Worm (Caenorhabditis elegans) whole organism, dauer: Measurements from ENCODE around the gene Y65A5A.24.
"Not testable (repeated sequence)": the region's sequence is repeated elsewhere in the genome, so short reads cannot be mapped to it uniquely, and the experiment has no call there.

Experiments
- unc-62 ChIP-seq: sonication (generic microtip); optimal IDR thresholded peaks from 2 replicates; lab custom pipeline; 2017; ENCODE audit warnings: missing biosample characterization, missing genetic modification reagents, missing genetic modification characterization

Gene Y65A5A.24

DNA sequence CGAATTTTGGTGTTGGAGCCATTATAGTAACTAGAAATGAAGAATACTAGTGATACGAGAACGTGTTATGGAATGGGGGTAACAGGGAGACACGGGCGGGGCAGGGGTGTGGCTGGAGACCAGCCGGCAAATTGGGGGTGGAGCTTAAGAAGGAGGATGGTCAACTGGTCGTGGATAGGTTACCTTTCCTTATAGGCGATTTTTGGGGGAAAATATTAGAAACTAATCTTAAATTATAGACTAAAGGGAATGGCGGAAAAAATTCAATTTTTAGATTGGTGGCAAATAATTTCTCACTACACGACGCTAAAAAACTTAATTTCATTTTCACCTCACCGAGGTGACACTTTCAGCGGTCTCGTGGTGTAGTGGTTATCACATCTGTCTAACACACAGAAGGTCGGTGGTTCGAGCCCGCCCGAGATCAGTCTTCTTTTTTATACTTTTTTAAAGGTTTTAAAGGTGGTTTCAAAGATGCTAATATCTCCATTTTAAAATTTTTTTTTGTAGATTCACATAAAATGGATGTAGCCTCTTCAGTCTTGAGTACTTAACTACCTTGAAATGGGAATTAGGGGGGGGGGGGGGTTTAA, 6.1 kb downstream of the Y65A5A.24 start, which contains the start of gene Y65A5A.1:
Gene Y65A5A.1 (minus strand): TSS at position 51 of the 593 bp plus-strand sequence.
- no peak for TF ChIP-seq unc-62 (GFP tag; lab: Kevin White, UChicago)

DNA sequence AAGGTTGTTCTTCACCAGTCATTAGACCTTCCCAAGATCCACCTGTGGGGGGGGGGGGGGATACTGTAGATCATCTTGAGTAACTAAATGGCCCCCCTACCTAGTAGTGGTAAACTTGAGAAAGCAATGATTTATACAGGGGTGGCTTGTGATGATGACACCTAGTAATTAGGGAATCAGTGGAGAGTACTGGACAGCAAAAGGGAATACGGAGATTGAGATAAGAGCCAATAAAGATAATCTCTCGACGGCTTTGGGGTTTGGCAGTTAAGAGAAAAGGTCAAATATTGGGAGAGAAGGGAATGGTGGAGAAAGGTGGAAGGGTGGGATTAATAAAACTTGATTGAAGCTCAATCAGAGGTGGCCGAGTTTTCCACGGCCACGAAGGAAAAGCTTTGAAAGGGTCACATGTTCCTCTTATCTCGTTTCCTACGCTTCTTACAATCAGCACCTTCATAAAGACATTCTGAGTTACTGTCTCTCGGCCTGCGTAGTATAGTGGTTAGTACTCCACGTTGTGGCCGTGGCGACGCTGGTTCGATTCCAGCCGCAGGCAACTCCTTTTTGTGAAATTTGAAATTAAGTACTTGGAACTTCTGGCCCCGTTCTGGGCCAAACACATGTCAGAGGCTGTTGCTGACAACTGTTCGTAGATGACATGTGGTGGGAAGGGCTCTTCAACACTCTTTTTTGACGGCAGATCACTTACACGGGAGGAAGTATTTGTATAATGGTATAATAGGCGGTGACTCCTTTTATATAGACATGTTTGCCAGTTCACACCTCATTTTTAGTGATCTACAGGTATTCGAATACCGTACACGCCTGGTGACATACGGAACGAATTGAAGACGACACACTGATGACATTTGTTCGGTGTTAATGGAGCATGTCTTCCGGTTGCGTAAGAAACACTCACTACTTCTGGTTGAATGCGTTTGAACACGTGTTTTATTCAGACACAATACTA, 6.9 kb downstream of the Y65A5A.24 start:
- no peak for TF ChIP-seq unc-62 (GFP tag; lab: Kevin White, UChicago)

DNA sequence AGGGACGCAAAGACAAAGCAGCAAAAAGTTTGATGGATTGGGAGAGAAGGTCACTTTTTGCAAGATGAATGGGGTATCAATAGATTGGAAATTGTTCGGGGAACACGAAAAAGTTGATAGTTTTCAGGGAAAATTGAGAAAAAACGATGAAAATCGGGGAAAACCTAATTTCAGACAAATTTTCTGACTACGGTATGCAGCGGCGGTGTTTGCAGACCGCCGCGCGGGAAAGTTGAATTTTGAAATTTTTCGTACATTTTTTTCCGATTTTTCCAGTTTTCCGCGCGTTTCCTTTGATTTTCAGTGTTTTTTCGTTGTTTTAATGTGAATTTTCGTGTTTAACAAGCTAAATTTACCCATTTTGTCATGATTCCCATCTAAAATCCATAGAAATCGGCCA, 7.7 kb downstream of the Y65A5A.24 start:
- TF ChIP-seq unc-62 (GFP tag; lab: Kevin White, UChicago): no peak

DNA sequence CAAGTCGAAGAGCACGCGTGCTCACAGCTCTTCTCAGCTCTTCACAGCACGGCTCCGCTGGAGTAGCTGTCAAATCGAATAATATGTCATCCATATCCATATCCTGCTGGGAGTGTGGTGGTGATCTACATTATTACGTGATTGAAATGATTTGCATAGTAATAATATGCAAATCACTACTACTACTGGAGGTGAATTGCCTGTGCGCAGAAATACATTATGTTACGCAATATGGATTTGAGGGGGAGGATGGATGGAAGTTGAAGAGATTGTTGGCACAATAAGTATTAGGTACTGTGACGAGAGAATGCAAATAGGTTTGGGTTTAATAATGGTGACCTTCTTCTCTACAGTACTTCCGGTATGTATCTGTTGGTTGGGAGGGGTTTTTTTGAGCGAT, 9.5 kb downstream of the Y65A5A.24 start:
- TF ChIP-seq unc-62 (GFP tag; lab: Kevin White, UChicago): no peak

DNA sequence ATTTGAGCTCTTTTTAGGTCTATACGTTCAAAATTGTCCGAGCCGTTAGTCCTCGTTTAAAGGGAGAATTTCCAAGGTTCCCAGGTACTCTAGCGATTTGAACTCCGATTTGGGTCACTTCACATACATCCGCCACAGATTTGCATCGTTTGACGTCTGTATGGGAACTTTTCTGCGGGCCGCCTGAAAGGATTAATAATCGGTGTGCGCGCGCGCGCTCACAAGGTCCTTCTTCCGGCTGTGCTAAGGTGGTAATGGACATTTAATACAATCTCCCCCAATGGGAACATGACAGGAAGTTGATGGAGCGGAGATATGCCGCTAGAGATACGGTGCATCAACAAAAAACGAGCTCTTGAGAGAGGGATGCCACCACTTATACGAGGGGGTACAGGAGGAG, 14.0 kb downstream of the Y65A5A.24 start:
- TF ChIP-seq unc-62 (GFP tag; lab: Kevin White, UChicago): no peak

DNA sequence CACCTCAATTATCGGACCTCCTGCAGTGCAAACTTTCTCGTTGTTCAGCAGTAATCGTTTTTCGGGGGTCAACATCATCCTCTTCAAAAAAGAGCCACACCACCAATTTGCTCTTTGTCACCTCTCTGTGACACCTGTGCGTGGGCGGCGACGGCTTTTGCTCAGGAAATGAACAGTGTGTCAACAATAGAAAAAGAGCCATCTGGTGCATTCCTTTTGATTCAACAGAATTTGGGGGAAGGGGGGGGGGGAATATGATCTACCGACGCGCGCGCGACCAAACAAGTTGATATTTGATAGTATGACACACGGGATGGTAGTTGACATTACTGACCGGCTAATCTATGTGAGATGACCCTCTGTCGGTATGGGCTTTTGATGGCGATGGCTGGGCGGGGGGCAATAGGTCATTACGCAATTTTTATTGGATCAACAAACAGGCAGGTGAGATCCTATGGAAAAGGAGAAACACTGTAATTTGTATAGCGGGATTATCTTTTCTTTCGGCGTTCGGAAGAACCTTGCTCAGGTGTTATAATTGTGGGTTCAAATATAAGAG, 16.4 kb downstream of the Y65A5A.24 start:
- no peak for TF ChIP-seq unc-62 (GFP tag; lab: Kevin White, UChicago)

DNA sequence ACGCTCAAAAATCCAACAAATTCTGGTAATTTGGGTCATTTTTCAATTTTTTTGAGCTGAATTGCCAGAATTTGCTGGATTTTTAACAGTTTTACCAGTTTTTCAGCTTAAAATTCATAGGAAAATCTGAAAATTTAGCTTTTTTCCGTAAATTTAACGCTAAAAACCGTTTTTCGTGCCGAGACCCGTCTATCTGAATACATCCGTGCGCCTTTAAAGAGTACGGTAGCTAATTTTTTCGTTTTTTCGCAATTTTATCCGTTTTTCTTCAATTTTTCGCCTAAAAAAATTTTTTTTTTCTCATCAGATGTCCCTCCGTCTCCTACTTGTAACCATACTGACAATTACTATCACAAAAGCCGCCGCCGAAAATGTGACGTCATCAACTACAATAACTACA, 17.9 kb downstream of the Y65A5A.24 start, which contains the start of gene Y65A5A.2:
Gene Y65A5A.2 (plus strand): TSS at position 308 of the 400 bp plus-strand sequence.
- TF ChIP-seq unc-62 (GFP tag; lab: Kevin White, UChicago): no peak

DNA sequence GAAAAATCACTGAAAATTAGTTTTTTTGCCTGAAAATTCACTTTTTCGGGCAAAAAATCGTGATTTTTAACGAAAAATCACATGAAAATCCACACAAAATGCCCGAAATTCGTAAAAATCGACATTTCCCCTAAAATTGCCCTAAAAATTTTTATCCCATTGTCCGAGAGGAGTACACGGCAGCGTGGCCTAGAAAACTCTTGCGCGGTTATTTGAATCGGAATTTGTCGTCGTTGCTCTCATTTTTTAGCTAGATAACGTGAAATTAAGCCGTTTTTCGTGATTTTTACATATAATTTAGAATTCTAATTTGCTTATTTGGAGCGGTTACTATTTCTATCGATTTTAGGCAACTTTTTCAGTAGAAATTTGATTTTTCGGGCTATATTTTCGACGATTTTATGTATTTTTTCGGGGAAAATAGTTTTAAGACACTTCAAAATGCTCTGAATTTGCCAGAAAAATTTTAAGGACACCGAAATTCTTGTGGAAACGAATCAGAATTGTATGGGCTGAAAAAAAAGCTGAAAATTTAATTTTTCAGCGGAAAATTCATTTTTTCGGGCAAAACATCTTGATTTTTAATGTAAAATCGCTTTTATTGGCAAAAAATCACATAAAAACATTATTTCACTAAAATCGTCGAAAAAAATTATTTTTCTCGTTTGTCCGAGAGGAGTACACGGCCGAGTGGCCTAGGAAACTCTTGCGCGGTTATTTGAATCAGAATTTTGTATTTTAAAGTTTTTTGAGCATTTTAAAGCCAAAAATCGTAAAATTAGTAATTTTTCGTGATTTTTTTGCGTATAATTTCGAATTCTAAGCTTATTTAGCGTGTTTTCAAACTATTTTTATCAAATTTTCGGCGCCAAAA, 21.6 kb downstream of the Y65A5A.24 start:
- no peak for TF ChIP-seq unc-62 (GFP tag; lab: Kevin White, UChicago)

DNA sequence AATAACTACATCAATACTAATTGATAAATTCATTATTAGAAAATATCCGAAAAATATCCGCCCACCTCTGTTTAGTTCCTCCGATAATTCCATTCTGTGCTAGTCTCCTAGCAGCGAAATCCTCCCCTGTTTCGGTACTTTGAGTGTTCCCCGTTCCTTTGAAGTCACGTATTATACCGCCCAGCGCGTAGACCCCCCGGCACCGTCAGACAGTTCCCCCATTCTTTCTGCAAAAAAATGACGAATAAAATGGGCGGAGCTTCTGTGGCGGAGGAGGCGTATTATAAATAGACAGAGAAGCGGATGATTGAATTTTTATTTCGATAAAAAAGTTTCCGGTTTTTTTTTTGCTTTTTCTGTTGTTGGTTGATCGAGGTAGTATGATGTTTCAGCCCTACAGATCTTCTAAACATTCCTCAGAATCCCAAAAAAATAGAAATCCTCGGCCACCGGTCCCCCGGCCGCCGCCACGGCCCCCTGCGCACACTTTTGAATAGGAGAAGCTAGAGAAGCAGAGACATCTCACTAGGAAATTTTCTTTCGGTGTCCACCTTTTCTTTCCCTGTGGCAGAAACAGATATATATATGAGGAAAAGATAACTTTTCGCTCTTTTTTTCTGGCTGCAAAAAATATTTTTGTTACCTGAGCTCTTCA, 28.3 kb downstream of the Y65A5A.24 start:
- no peak for TF ChIP-seq unc-62 (GFP tag; lab: Kevin White, UChicago)

DNA sequence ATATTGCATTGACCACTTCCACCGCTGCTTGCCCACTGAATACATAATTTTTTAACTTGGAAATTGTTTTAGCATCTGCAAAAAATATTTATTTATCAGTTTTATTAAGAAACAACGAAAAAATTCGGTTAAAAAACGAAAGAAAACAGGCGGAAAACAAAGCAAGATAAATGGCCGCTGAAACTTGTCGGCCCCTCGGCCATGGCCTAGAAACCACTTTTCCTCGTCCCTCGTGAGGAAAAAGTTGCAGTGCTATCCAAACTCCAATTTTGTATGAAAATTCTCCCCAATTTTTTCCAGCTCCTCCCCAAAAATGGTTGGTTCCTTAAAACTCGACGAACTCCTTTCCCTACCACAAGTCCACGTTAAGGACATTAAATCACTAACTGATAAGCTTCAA, 30.6 kb downstream of the Y65A5A.24 start, which contains the start of gene Y10G11A.1:
Gene Y10G11A.1 (plus strand): TSS at position 301 of the 400 bp plus-strand sequence.
- TF ChIP-seq unc-62 (GFP tag; lab: Kevin White, UChicago): not testable (repeated sequence)

DNA sequence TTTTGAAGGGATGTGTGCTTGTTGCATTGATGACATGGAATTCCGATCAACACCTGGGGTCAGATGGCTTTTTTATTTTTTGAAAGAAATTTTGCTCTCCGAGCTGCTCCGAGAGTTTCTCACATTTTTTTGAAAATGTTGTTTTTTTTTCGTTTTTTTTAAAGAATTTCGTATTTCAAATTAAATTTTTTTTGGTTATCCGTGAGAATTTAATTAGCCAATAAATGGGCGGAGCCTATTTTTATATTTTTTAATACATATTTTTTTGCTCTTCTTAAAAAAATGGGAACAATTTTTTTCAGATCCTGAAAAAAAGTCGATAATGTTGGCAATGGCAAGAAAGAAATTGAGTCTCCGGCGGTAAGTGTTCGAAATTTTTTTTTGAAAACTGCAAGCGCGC, 38.2 kb downstream of the Y65A5A.24 start, which contains the start of gene dlc-3:
Gene dlc-3 (plus strand): TSS at position 301 of the 400 bp plus-strand sequence.
- TF ChIP-seq unc-62 (GFP tag; lab: Kevin White, UChicago): no peak

DNA sequence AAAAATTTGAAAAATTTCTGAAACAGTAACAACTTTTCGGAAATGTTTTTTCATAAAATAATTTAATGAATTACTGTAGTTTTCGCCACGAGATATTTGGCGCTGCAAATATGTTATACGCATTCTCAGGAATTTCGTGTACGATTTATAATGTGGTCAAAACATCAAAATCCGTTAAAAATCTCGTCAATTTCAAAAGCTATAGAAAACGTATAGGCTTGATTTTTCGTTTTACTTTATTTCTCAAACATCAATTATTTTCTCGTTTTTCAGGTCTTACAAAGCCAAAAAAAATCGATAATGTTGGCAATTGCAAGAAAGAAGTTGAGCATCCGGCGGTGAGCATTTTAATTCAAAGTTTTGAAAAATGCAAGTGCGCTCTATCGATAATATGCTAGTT, 49.2 kb downstream of the Y65A5A.24 start, which contains the start of gene dlc-4:
Gene dlc-4 (plus strand): TSS at position 301 of the 400 bp plus-strand sequence.
- TF ChIP-seq unc-62 (GFP tag; lab: Kevin White, UChicago): no peak
